Fruit fly (Drosophila melanogaster): ENCODE measurements around the gene pns.

- TF ChIP-seq CTCF (optimal IDR thresholded peaks at IDR 0.05), result no peak
- TF ChIP-seq CG8478 (optimal IDR thresholded peaks at IDR 0.05), result no peak
Measured at dm6 chr3L:1586266-1587054, 49.5 kb downstream of the pns start.

All from S2 (cell line).